Worm (Caenorhabditis elegans) whole organism, L3 larva: ENCODE measurements around the gene dtmk-1.

Experiments used
- R02D3.7 ChIP-seq: fragments of 150-350 bp; optimal IDR thresholded peaks from 2 replicates; lab custom pipeline; 2014; ENCODE audit warnings: missing biosample characterization, missing genetic modification characterization
- ZK546.5 ChIP-seq: sonication (generic microtip); optimal IDR thresholded peaks from 2 replicates; lab custom pipeline; 2017; ENCODE audit warnings: missing biosample characterization, missing genetic modification characterization
- aly-2 ChIP-seq: fragments of 150-350 bp; optimal IDR thresholded peaks from 2 replicates; lab custom pipeline; 2014; ENCODE audit warnings: missing biosample characterization, missing genetic modification characterization
- ama-1 ChIP-seq: fragments of 150-350 bp; optimal IDR thresholded peaks from 2 replicates; lab custom pipeline; 2018
- ceh-16 ChIP-seq: sonication (generic microtip); optimal IDR thresholded peaks from 2 replicates; lab custom pipeline; 2017; ENCODE audit warnings: missing biosample characterization, missing genetic modification characterization
- ceh-28 ChIP-seq: fragments of 150-350 bp; optimal IDR thresholded peaks from 2 replicates; lab custom pipeline; 2014; ENCODE audit warnings: missing biosample characterization, missing genetic modification reagents, missing genetic modification characterization
- ceh-82 ChIP-seq: fragments of 150-350 bp; optimal IDR thresholded peaks from 2 replicates; lab custom pipeline; 2014; ENCODE audit warnings: missing biosample characterization, missing genetic modification characterization
- ceh-9 ChIP-seq: sonication (generic microtip); optimal IDR thresholded peaks from 2 replicates; lab custom pipeline; 2018; ENCODE audit warnings: missing biosample characterization, missing genetic modification characterization
- daf-12 ChIP-seq: fragments of 150-350 bp; optimal IDR thresholded peaks from 2 replicates; lab custom pipeline; 2014; ENCODE audit warnings: missing biosample characterization, missing genetic modification reagents, missing genetic modification characterization
- egl-27 ChIP-seq: sonication (generic microtip); optimal IDR thresholded peaks from 4 replicates; lab custom pipeline; 2017; ENCODE audit warnings: missing biosample characterization, missing genetic modification reagents, missing genetic modification characterization
- egl-5 ChIP-seq: fragments of 150-350 bp; optimal IDR thresholded peaks from 2 replicates; lab custom pipeline; 2017; ENCODE audit warnings: missing biosample characterization, missing genetic modification reagents, missing genetic modification characterization, inconsistent platforms
- elt-1 ChIP-seq: fragments of 150-350 bp; optimal IDR thresholded peaks from 2 replicates; lab custom pipeline; 2014; ENCODE audit warnings: missing biosample characterization, missing genetic modification characterization
- elt-2 ChIP-seq: sonication (generic microtip); optimal IDR thresholded peaks from 2 replicates; lab custom pipeline; 2016; ENCODE audit warnings: missing genetic modification reagents, mild to moderate bottlenecking, missing genetic modification characterization, missing compliant biosample characterization
- elt-3 ChIP-seq, 3 experiments: fragments of 150-350 bp in 1 of 3; sonication (generic microtip) in 2 of 3; optimal IDR thresholded peaks; 2 replicates in 2 of 3; 4 replicates in 1 of 3; lab custom pipeline; 2014 to 2017; ENCODE audit warnings: missing biosample characterization in 3 of 3, missing genetic modification characterization in 3 of 3
- fos-1 ChIP-seq: fragments of 150-350 bp; optimal IDR thresholded peaks from 2 replicates; lab custom pipeline; 2014; ENCODE audit warnings: missing biosample characterization, missing genetic modification characterization
- hmg-11 ChIP-seq: sonication (generic microtip); optimal IDR thresholded peaks from 2 replicates; lab custom pipeline; 2016; ENCODE audit warnings: missing genetic modification characterization, missing compliant biosample characterization
- jun-1 ChIP-seq: fragments of 150-350 bp; optimal IDR thresholded peaks from 2 replicates; lab custom pipeline; 2014; ENCODE audit warnings: missing biosample characterization, missing genetic modification reagents, missing genetic modification characterization
- lin-15B ChIP-seq: fragments of 150-350 bp; optimal IDR thresholded peaks from 2 replicates; lab custom pipeline; 2014; ENCODE audit warnings: missing biosample characterization, missing genetic modification characterization
- lin-39 ChIP-seq: fragments of 150-350 bp; optimal IDR thresholded peaks from 2 replicates; lab custom pipeline; 2018; ENCODE audit warnings: missing biosample characterization, missing genetic modification reagents, missing genetic modification characterization
- lsy-12 ChIP-seq: sonication (generic microtip); optimal IDR thresholded peaks from 2 replicates; lab custom pipeline; 2016; ENCODE audit warnings: mild to moderate bottlenecking, missing genetic modification characterization, missing compliant biosample characterization
- mdl-1 ChIP-seq: fragments of 150-350 bp; optimal IDR thresholded peaks from 2 replicates; lab custom pipeline; 2014; ENCODE audit warnings: missing biosample characterization, missing genetic modification characterization
- mml-1 ChIP-seq: fragments of 150-350 bp; sonication (generic microtip); optimal IDR thresholded peaks from 3 replicates; lab custom pipeline; 2014; ENCODE audit warnings: missing biosample characterization, missing genetic modification characterization
- nfya-1 ChIP-seq: sonication (generic microtip); optimal IDR thresholded peaks from 2 replicates; lab custom pipeline; 2017; ENCODE audit warnings: missing genetic modification characterization, mild to moderate bottlenecking, missing compliant biosample characterization, antibody characterized with exemption, moderate library complexity; ENCODE audit not compliant: insufficient read depth
- nhr-11 ChIP-seq: fragments of 150-350 bp; optimal IDR thresholded peaks from 2 replicates; lab custom pipeline; 2014; ENCODE audit warnings: missing biosample characterization, missing genetic modification characterization
- nhr-12 ChIP-seq: fragments of 150-350 bp; optimal IDR thresholded peaks from 2 replicates; lab custom pipeline; 2014; ENCODE audit warnings: missing biosample characterization, missing genetic modification characterization
- nhr-23 ChIP-seq: fragments of 150-350 bp; optimal IDR thresholded peaks from 2 replicates; lab custom pipeline; 2014; ENCODE audit warnings: missing biosample characterization, missing genetic modification reagents, missing genetic modification characterization
- nhr-237 ChIP-seq: fragments of 150-350 bp; optimal IDR thresholded peaks from 2 replicates; lab custom pipeline; 2014; ENCODE audit warnings: missing biosample characterization, missing genetic modification characterization
- nhr-25 ChIP-seq: sonication (generic microtip); optimal IDR thresholded peaks from 2 replicates; lab custom pipeline; 2017; ENCODE audit warnings: missing biosample characterization, missing genetic modification characterization
- nhr-28 ChIP-seq: fragments of 150-350 bp; optimal IDR thresholded peaks from 2 replicates; lab custom pipeline; 2014; ENCODE audit warnings: missing biosample characterization, missing genetic modification characterization
- nhr-43 ChIP-seq: sonication (generic microtip); optimal IDR thresholded peaks from 2 replicates; lab custom pipeline; 2016; ENCODE audit warnings: mild to moderate bottlenecking, missing genetic modification characterization, missing compliant biosample characterization; ENCODE audit not compliant: poor library complexity, severe bottlenecking
- nhr-67 ChIP-seq: fragments of 150-350 bp; optimal IDR thresholded peaks from 2 replicates; lab custom pipeline; 2014; ENCODE audit warnings: missing biosample characterization, missing genetic modification characterization
- nhr-76 ChIP-seq: fragments of 150-350 bp; sonication (generic microtip); optimal IDR thresholded peaks from 5 replicates; lab custom pipeline; 2014; ENCODE audit warnings: missing biosample characterization, missing genetic modification characterization
- nhr-77 ChIP-seq: fragments of 150-350 bp; optimal IDR thresholded peaks from 2 replicates; lab custom pipeline; 2014; ENCODE audit warnings: missing biosample characterization, missing genetic modification characterization
- pha-4 ChIP-seq: fragments of 150-350 bp; optimal IDR thresholded peaks from 2 replicates; lab custom pipeline; 2014; ENCODE audit warnings: missing biosample characterization, missing genetic modification reagents, missing genetic modification characterization
- pqm-1 ChIP-seq: fragments of 150-350 bp; optimal IDR thresholded peaks from 2 replicates; lab custom pipeline; 2017; ENCODE audit warnings: missing biosample characterization, missing genetic modification characterization, inconsistent platforms
- skn-1 ChIP-seq: fragments of 150-350 bp; optimal IDR thresholded peaks from 2 replicates; lab custom pipeline; 2014; ENCODE audit warnings: missing biosample characterization, missing genetic modification characterization
- snpc-4 ChIP-seq: fragments of 150-350 bp; optimal IDR thresholded peaks from 2 replicates; lab custom pipeline; 2014; ENCODE audit warnings: missing biosample characterization, missing genetic modification characterization
- tbx-2 ChIP-seq: sonication (generic microtip); optimal IDR thresholded peaks from 2 replicates; lab custom pipeline; 2016; ENCODE audit warnings: mild to moderate bottlenecking, missing genetic modification characterization, missing compliant biosample characterization
- unc-39 ChIP-seq: sonication (generic microtip); optimal IDR thresholded peaks from 4 replicates; lab custom pipeline; 2017; ENCODE audit warnings: missing biosample characterization, missing genetic modification characterization
- unc-62 ChIP-seq: fragments of 150-350 bp; sonication (generic microtip); optimal IDR thresholded peaks from 4 replicates; lab custom pipeline; 2014; ENCODE audit warnings: missing biosample characterization, missing genetic modification reagents, missing genetic modification characterization
- zag-1 ChIP-seq: fragments of 150-350 bp; optimal IDR thresholded peaks from 2 replicates; lab custom pipeline; 2014; ENCODE audit warnings: missing biosample characterization, missing genetic modification characterization
- ztf-11 ChIP-seq: fragments of 150-350 bp; optimal IDR thresholded peaks from 2 replicates; lab custom pipeline; 2014; ENCODE audit warnings: missing biosample characterization, missing genetic modification characterization
- ztf-4 ChIP-seq: fragments of 150-350 bp; optimal IDR thresholded peaks from 2 replicates; lab custom pipeline; 2014; ENCODE audit warnings: missing biosample characterization, missing genetic modification characterization

dtmk-1 gene

ce11 chrII:9981760-9982159 lies 14.9 kb upstream of the dtmk-1 start, which contains the start of gene sdz-38:
Gene sdz-38, minus strand, starts transcription at chrII:9981860.
- TF ChIP-seq snpc-4 (tag; lab: Kevin White, UChicago) = no peak
- no peak for TF ChIP-seq hmg-11 (tag; lab: Kevin White, UChicago)
- no peak for TF ChIP-seq daf-12
- no peak for TF ChIP-seq mdl-1 (tag; lab: Kevin White, UChicago)
- TF ChIP-seq R02D3.7 (tag; lab: Kevin White, UChicago) = no peak

ce11 chrII:9980077-9980631 lies 13.3 kb upstream of the dtmk-1 start, which contains the start of gene ZK892.6:
Gene ZK892.6, minus strand, starts transcription at chrII:9980127.
- TF ChIP-seq nhr-77 (tag; lab: Kevin White, UChicago) = no peak
- no peak for TF ChIP-seq ama-1 (lab: Kevin White, UChicago)
- TF ChIP-seq ceh-9 (tag; lab: Kevin White, UChicago) = no peak
- no peak for TF ChIP-seq hmg-11 (tag; lab: Kevin White, UChicago)
- TF ChIP-seq snpc-4 (tag; lab: Kevin White, UChicago) = no peak

ce11 chrII:9976405-9976804 lies 9.5 kb upstream of the dtmk-1 start, which contains the start of gene R53.8:
Gene R53.8, plus strand, starts transcription at chrII:9976705.
- TF ChIP-seq unc-62 (GFP tag; lab: Kevin White, UChicago) (no peak), lin-15B (no peak), R02D3.7 (tag; lab: Kevin White, UChicago) (no peak), nhr-43 (tag; lab: Kevin White, UChicago) (no peak), lin-39 (tag; lab: Kevin White, UChicago) (no peak), pha-4 (tag; lab: Kevin White, UChicago) (no peak), mml-1 (tag; lab: Kevin White, UChicago) (no peak), pqm-1 (tag; lab: Kevin White, UChicago) (no peak), nhr-12 (tag; lab: Kevin White, UChicago) (no peak), zag-1 (no peak), elt-2 (tag; lab: Kevin White, UChicago) (no peak), hmg-11 (tag; lab: Kevin White, UChicago) (no peak), nhr-237 (tag; lab: Kevin White, UChicago) (no peak), nhr-25 (tag; lab: Kevin White, UChicago) (no peak), nhr-76 (tag; lab: Kevin White, UChicago) (no peak), ceh-16 (tag; lab: Kevin White, UChicago) (no peak), lsy-12 (tag; lab: Kevin White, UChicago) (no peak)
- TF ChIP-seq, all 47 proteins: peak for 0

ce11 chrII:9974967-9975366 lies 8.1 kb upstream of the dtmk-1 start, which contains the start of gene aakg-5:
Gene aakg-5, minus strand, starts transcription at chrII:9975125.
- TF ChIP-seq nhr-11 = no peak
- TF ChIP-seq ceh-82 (tag; lab: Kevin White, UChicago) = peak; percentile 18
- no peak for TF ChIP-seq nhr-237 (tag; lab: Kevin White, UChicago)
- TF ChIP-seq ZK546.5 = no peak
- TF ChIP-seq nhr-76 (tag; lab: Kevin White, UChicago) = no peak
- no peak for TF ChIP-seq zag-1
- peak; percentile 48 for TF ChIP-seq nhr-43 (tag; lab: Kevin White, UChicago)
- TF ChIP-seq nhr-23 (tag; lab: Kevin White, UChicago) = peak; percentile 95
- no peak for TF ChIP-seq nhr-12 (tag; lab: Kevin White, UChicago)
- no peak for TF ChIP-seq ztf-4 (tag; lab: Kevin White, UChicago)
- no peak for TF ChIP-seq mml-1 (tag; lab: Kevin White, UChicago)
- no peak for TF ChIP-seq daf-12
- TF ChIP-seq egl-5 (tag; lab: Kevin White, UChicago) = peak; percentile 93
- TF ChIP-seq lin-39 (tag; lab: Kevin White, UChicago) = peak; percentile 78
- TF ChIP-seq mdl-1 (tag; lab: Kevin White, UChicago) = no peak
- no peak for TF ChIP-seq nhr-28 (tag; lab: Kevin White, UChicago)
- peak; percentile 53 for TF ChIP-seq R02D3.7 (tag; lab: Kevin White, UChicago)
- no peak for TF ChIP-seq aly-2 (tag; lab: Kevin White, UChicago)
- no peak for TF ChIP-seq nhr-67 (tag; lab: Kevin White, UChicago)
- peak; percentile 82 for TF ChIP-seq elt-1
- TF ChIP-seq nfya-1 = peak; percentile 90
- TF ChIP-seq snpc-4 (tag; lab: Kevin White, UChicago) = peak; percentile 17
- peak; percentile 57 for TF ChIP-seq skn-1
- no peak for TF ChIP-seq ztf-11 (tag; lab: Kevin White, UChicago)
- TF ChIP-seq fos-1 (tag; lab: Kevin White, UChicago) = no peak
- no peak for TF ChIP-seq ama-1 (lab: Kevin White, UChicago)
- no peak for TF ChIP-seq ceh-16 (tag; lab: Kevin White, UChicago)
- TF ChIP-seq ceh-28 (tag; lab: Kevin White, UChicago) = peak; percentile 77
- TF ChIP-seq tbx-2 (tag; lab: Kevin White, UChicago) = peak; percentile 34
- peak; percentile 93 for TF ChIP-seq pqm-1 (tag; lab: Kevin White, UChicago)
- TF ChIP-seq hmg-11 (tag; lab: Kevin White, UChicago) = peak; percentile 94
- no peak for TF ChIP-seq lsy-12 (tag; lab: Kevin White, UChicago)
- TF ChIP-seq jun-1 (tag; lab: Kevin White, UChicago) = peak; percentile 84
- TF ChIP-seq unc-39 (tag; lab: Kevin White, UChicago) = no peak
- peak; percentile 56 for TF ChIP-seq egl-27 (tag; lab: Kevin White, UChicago)
- peak in 1 of 3 experiments; percentile 21 for TF ChIP-seq elt-3 (tag; optimal IDR thresholded peaks at IDR 0.05; lab: Kevin White, UChicago)
- peak; percentile 96 for TF ChIP-seq pha-4 (tag; lab: Kevin White, UChicago)
- TF ChIP-seq ceh-9 (tag; lab: Kevin White, UChicago) = no peak
- peak; percentile 74 for TF ChIP-seq unc-62 (GFP tag; lab: Kevin White, UChicago)
- peak; percentile 87 for TF ChIP-seq elt-2 (tag; lab: Kevin White, UChicago)
